Worm (Caenorhabditis elegans): ENCODE data around the gene Y81G3A.4.

Gene Y81G3A.4

ce11 chrII:13098175-13098574, 7.0 kb downstream of the Y81G3A.4 start, which contains the start of gene col-86:
col-86 (minus strand) TSS chrII:13098275.
- no peak for TF ChIP-seq spr-1 (tag; optimal IDR thresholded peaks at IDR 0.05)
- TF ChIP-seq F44E2.7 (GFP tag; IDR thresholded peaks at IDR 0.05): no peak
- TF ChIP-seq dve-1 (tag; optimal IDR thresholded peaks at IDR 0.05; ENCODE audit: insufficient read depth): no peak
- TF ChIP-seq spr-3 (GFP tag; optimal IDR thresholded peaks at IDR 0.05): no peak
- peak in 1 of 2 experiments; percentile 35 for TF ChIP-seq unc-62 (GFP tag; optimal IDR thresholded peaks at IDR 0.05 in 1 of 2)
- TF ChIP-seq unc-62 (tag; optimal IDR thresholded peaks at IDR 0.05): no peak

ce11 chrII:13107719-13108118, 16.5 kb downstream of the Y81G3A.4 start, which contains the start of gene pqn-32:
pqn-32 (plus strand) TSS chrII:13108019.
- TF ChIP-seq egl-43 (GFP tag; IDR thresholded peaks at IDR 0.05): 0 out of 2 replicates have a peak, but pooled peaks have one; percentile 15
- TF ChIP-seq daf-8 (GFP tag; IDR thresholded peaks at IDR 0.05): no peak

ce11 chrII:13116710-13117109, 25.5 kb downstream of the Y81G3A.4 start, which contains the start of gene rict-1:
rict-1 (minus strand) TSS chrII:13116810.
- TF ChIP-seq unc-62 (GFP tag; optimal IDR thresholded peaks at IDR 0.05 in 1 of 2) (peak in 1 of 2 experiments; percentile 89), unc-62 (tag; optimal IDR thresholded peaks at IDR 0.05) (no peak), dpl-1 (GFP tag; optimal IDR thresholded peaks at IDR 0.05) (no peak), ceh-28 (tag; optimal IDR thresholded peaks at IDR 0.05) (no peak)

- TF ChIP-seq duxl-1 (tag; optimal IDR thresholded peaks at IDR 0.05; ENCODE audit: poor library complexity) (peak; percentile 63), Y48G9A.11 (GFP tag; IDR thresholded peaks at IDR 0.05) (peak; percentile 54), ZK546.5 (tag; optimal IDR thresholded peaks at IDR 0.05) (no peak), F37D6.2 (tag; optimal IDR thresholded peaks at IDR 0.05) (peak; percentile 8), zfp-2 (tag; optimal IDR thresholded peaks at IDR 0.05) (no peak), mep-1 (tag; optimal IDR thresholded peaks at IDR 0.05) (peak; percentile 54), hif-1 (tag; optimal IDR thresholded peaks at IDR 0.05) (peak in 1 of 2 experiments; percentile 82), lin-38 (GFP tag; IDR thresholded peaks at IDR 0.05) (peak; percentile 72), daf-16 (GFP tag; optimal IDR thresholded peaks at IDR 0.05) (peak; percentile 22 to 60), daf-16 (tag; optimal IDR thresholded peaks at IDR 0.05) (peak; percentile 68), nhr-77 (tag; optimal IDR thresholded peaks at IDR 0.05) (no peak), lsy-2 (tag; optimal IDR thresholded peaks at IDR 0.05) (peak in 1 of 2 experiments; percentile 78), ceh-44 (GFP tag; IDR thresholded peaks at IDR 0.05) (no peak), cey-2 (tag; optimal IDR thresholded peaks at IDR 0.05; ENCODE audit: borderline replicate concordance, insufficient read depth) (no peak), dmd-6 (GFP tag; IDR thresholded peaks at IDR 0.05) (peak; percentile 62), dpl-1 (GFP tag; optimal IDR thresholded peaks at IDR 0.05) (peak; percentile 76), rbr-2 (tag; optimal IDR thresholded peaks at IDR 0.05) (peak; percentile 43), lin-15B (tag; optimal IDR thresholded peaks at IDR 0.05) (peak; percentile 8), nhr-102 (tag; optimal IDR thresholded peaks at IDR 0.05) (peak; percentile 49), mxl-2 (GFP tag; conservative IDR thresholded peaks at IDR 0.05) (no peak), fkh-10 (GFP tag; optimal IDR thresholded peaks at IDR 0.05) (peak; percentile 2), unc-130 (GFP tag; optimal IDR thresholded peaks at IDR 0.05) (peak; percentile 81), mes-2 (tag; optimal IDR thresholded peaks at IDR 0.05; ENCODE audit: poor library complexity, severe bottlenecking) (peak; percentile 99), ZK337.2 (GFP tag; IDR thresholded peaks at IDR 0.05) (peak; percentile 76; the same call in 1 of the 2 replicates), dmd-9 (GFP tag; IDR thresholded peaks at IDR 0.05) (peak; percentile 85), F49E8.2 (tag; optimal IDR thresholded peaks at IDR 0.05; ENCODE audit: borderline replicate concordance) (peak; percentile 29)
Measured at ce11 chrII:13117135-13117534, 25.9 kb downstream of the Y81G3A.4 start, which contains the start of gene gfm-1. gfm-1 (plus strand) TSS chrII:13117483.

Measured in whole organism, L4 larva.